Worm (Caenorhabditis elegans) whole organism, L1 larva: ENCODE measurements around the gene vglu-3.

Experiments used
- ama-1 ChIP-seq: fragments of 150-350 bp; optimal IDR thresholded peaks from 2 replicates; lab custom pipeline; 2014
- egl-27 ChIP-seq, 2 experiments: fragments of 150-350 bp in 1 of 2; sonication (generic microtip); optimal IDR thresholded peaks; 3 replicates each; lab custom pipeline; 2017 to 2018; ENCODE audit warnings: missing biosample characterization in 2 of 2, missing genetic modification characterization in 2 of 2, missing genetic modification reagents in 2 of 2
- lin-13 ChIP-seq: fragments of 150-350 bp; optimal IDR thresholded peaks from 2 replicates; lab custom pipeline; 2014; ENCODE audit warnings: missing biosample characterization, missing genetic modification reagents, missing genetic modification characterization
- lsy-2 ChIP-seq, 2 experiments: fragments of 150-350 bp; optimal IDR thresholded peaks; 2 replicates each; lab custom pipeline; 2014; ENCODE audit warnings: missing biosample characterization in 2 of 2, missing genetic modification characterization in 2 of 2
- nhr-11 ChIP-seq: fragments of 150-350 bp; optimal IDR thresholded peaks from 2 replicates; lab custom pipeline; 2014; ENCODE audit warnings: missing biosample characterization, missing genetic modification characterization
- nhr-237 ChIP-seq: fragments of 150-350 bp; optimal IDR thresholded peaks from 2 replicates; lab custom pipeline; 2014; ENCODE audit warnings: missing biosample characterization, missing genetic modification characterization
- nhr-76 ChIP-seq: sonication (generic microtip); optimal IDR thresholded peaks from 2 replicates; lab custom pipeline; 2017; ENCODE audit warnings: missing biosample characterization, missing genetic modification characterization
- rnt-1 ChIP-seq: sonication (generic microtip); optimal IDR thresholded peaks from 2 replicates; lab custom pipeline; 2016; ENCODE audit warnings: mild to moderate bottlenecking, missing genetic modification characterization, moderate library complexity, missing compliant biosample characterization
- skn-1 ChIP-seq: fragments of 150-350 bp; optimal IDR thresholded peaks from 2 replicates; lab custom pipeline; 2014; ENCODE audit warnings: missing biosample characterization, missing genetic modification characterization
- unc-130 ChIP-seq: fragments of 150-350 bp; optimal IDR thresholded peaks from 2 replicates; lab custom pipeline; 2017; ENCODE audit warnings: missing biosample characterization, missing genetic modification characterization, inconsistent platforms

DNA sequence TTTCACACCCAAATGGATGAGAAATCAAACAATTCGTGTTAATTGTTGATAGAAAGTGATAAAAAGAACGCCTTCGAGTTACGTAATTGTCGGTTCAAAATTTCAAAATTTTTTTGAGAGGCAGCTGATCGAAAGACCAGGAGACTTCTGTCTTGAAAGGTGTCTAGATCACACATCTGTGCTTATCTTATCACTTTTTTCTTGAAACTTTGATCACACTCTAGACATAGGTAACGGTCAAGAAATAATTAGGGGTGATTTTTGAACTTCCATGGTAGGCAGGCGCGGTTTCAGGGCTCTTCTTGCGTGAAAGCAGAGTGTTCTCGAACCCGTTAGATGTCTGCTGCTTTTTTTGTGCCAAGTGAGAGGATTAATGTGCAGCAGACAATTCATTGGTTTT is 6.8 kb upstream of the vglu-3 start:
- TF ChIP-seq nhr-237 (no peak), nhr-11 (tag; lab: Kevin White, UChicago) (no peak), unc-130 (tag; lab: Kevin White, UChicago) (no peak), lsy-2 (tag; optimal IDR thresholded peaks at IDR 0.05; lab: Kevin White, UChicago) (no peak), ama-1 (lab: Kevin White, UChicago) (no peak), nhr-76 (tag; lab: Kevin White, UChicago) (no peak), rnt-1 (tag; lab: Kevin White, UChicago) (no peak), skn-1 (no peak), lin-13 (GFP tag; lab: Kevin White, UChicago) (no peak), egl-27 (tag; optimal IDR thresholded peaks at IDR 0.05; lab: Kevin White, UChicago) (no peak)
